Fruit fly (Drosophila melanogaster): ENCODE measurements around the gene vsg.

- TF ChIP-seq CTCF (optimal IDR thresholded peaks at IDR 0.05) (no peak), CG8478 (optimal IDR thresholded peaks at IDR 0.05) (no peak)
These were observed 15.9 kb upstream of the vsg start, which contains the start of gene Ubc4 for dm6 chr3L:9698193-9698642.

Data from S2 (cell line).